Worm (Caenorhabditis elegans): ENCODE data around the gene mrck-1.

The mrck-1 gene

DNA sequence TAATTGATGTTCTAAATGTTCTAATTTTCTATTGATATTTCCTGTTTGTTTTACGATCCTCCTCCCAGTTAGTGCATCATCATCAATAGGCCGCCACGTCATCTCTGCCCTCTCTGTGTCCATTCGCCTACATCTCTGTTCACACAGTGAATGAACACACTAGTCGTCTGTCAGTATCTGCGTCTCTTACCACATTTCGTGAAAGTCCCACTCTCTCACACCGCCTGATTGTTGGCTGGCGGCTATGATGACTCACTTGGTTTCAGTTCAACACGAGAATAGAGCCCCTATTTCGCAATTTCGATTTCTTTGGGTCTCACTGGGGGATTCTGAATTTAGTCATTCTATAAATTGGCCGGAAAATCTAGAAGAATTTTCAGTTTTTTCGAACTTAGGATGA lies 53.2 kb downstream of the mrck-1 start (continued):
- peak; percentile 98 for TF ChIP-seq crh-2 (tag; optimal IDR thresholded peaks at IDR 0.05)
- no peak for TF ChIP-seq ceh-82 (tag; optimal IDR thresholded peaks at IDR 0.05)
- TF ChIP-seq ceh-16 (tag; optimal IDR thresholded peaks at IDR 0.05) = no peak
- TF ChIP-seq mab-5 (tag; optimal IDR thresholded peaks at IDR 0.05) = no peak
- TF ChIP-seq ZK546.5 (tag; optimal IDR thresholded peaks at IDR 0.05) = no peak
- no peak for TF ChIP-seq ztf-11 (tag; optimal IDR thresholded peaks at IDR 0.05)
- TF ChIP-seq nhr-21 (tag; optimal IDR thresholded peaks at IDR 0.05) = peak; percentile 19
- TF ChIP-seq alr-1 (tag; optimal IDR thresholded peaks at IDR 0.05) = no peak
- TF ChIP-seq unc-55 (GFP tag; optimal IDR thresholded peaks at IDR 0.05) = peak; percentile 86
- TF ChIP-seq peb-1 (tag; optimal IDR thresholded peaks at IDR 0.05) = no peak
- TF ChIP-seq C34F6.9 (tag; optimal IDR thresholded peaks at IDR 0.05) = peak; percentile 85
- peak; percentile 42 for TF ChIP-seq zag-1 (tag; optimal IDR thresholded peaks at IDR 0.05)
- peak; percentile 60 for TF ChIP-seq sma-3 (GFP tag; optimal IDR thresholded peaks at IDR 0.05)
- TF ChIP-seq ztf-4 (tag; optimal IDR thresholded peaks at IDR 0.05) = peak; percentile 1
- TF ChIP-seq nhr-23 (tag; optimal IDR thresholded peaks at IDR 0.05) = no peak
- TF ChIP-seq gmeb-1 (tag; optimal IDR thresholded peaks at IDR 0.05) = no peak

DNA sequence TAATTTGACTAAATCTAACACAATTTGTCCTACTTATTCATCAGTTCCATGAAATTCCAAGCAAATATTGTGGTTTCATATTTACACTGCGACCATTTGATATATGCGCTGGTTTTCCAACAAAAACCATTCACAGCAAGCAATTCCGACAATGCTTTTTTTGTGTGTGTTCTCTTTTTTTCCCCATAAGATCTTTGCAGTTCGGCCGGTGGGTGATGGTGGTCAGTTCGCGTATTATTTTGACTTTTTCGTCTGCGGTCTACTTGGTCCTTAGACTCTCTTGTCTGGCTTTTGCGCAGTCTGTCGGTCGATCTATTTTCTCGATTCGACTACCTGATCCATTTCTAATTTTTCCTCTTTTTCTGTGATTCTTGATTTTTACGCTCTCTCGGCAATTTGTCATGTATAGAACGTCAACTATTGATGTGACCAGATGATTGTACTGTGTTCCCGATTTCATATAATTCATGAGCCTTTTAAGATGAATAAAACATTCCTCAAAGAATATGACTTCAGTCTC lies 53.8 kb downstream of the mrck-1 start:
- TF ChIP-seq sma-9 (GFP tag; optimal IDR thresholded peaks at IDR 0.05) (peak; percentile 53), sma-9 (tag; optimal IDR thresholded peaks at IDR 0.05) (no peak), fos-1 (tag; optimal IDR thresholded peaks at IDR 0.05) (peak; percentile 48), aly-2 (tag; optimal IDR thresholded peaks at IDR 0.05) (no peak), ceh-16 (tag; optimal IDR thresholded peaks at IDR 0.05) (no peak), mdl-1 (tag; optimal IDR thresholded peaks at IDR 0.05) (peak in 1 of 2 experiments; percentile 16), lin-11 (tag; optimal IDR thresholded peaks at IDR 0.05) (no peak)

DNA sequence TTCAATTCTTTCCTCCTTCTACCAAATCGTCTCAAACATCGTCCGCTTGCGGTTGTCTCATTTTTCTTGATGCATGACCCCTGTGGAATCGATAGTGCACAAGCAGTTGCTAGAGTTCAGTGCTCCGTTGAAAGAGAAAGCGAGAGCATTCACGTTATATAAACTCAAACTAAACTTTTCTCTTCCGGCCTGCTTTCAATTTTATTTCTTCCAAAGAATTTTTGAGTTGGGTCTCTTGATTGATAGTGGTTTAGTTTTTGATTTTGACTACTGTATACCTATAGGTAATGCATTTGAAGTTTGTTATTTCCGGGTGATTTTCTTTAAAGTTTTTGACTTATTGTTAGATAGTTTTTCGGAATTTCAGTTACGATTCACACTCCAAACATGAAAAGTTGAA lies 54.5 kb downstream of the mrck-1 start:
- TF ChIP-seq F13H6.1 (tag; optimal IDR thresholded peaks at IDR 0.05) (no peak), lin-39 (tag; optimal IDR thresholded peaks at IDR 0.05) (no peak), Y55F3AM.14 (GFP tag; optimal IDR thresholded peaks at IDR 0.05) (no peak), C34F6.9 (tag; optimal IDR thresholded peaks at IDR 0.05) (no peak), nhr-21 (tag; optimal IDR thresholded peaks at IDR 0.05) (no peak), nhr-237 (tag; optimal IDR thresholded peaks at IDR 0.05) (no peak), nhr-23 (tag; optimal IDR thresholded peaks at IDR 0.05) (no peak), nhr-25 (tag; optimal IDR thresholded peaks at IDR 0.05) (no peak), aly-2 (tag; optimal IDR thresholded peaks at IDR 0.05) (no peak), alr-1 (tag; optimal IDR thresholded peaks at IDR 0.05) (no peak), ztf-11 (tag; optimal IDR thresholded peaks at IDR 0.05) (no peak), nhr-77 (tag; optimal IDR thresholded peaks at IDR 0.05) (no peak), lsy-2 (tag; optimal IDR thresholded peaks at IDR 0.05) (no peak), nhr-6 (tag; optimal IDR thresholded peaks at IDR 0.05) (no peak), peb-1 (tag; optimal IDR thresholded peaks at IDR 0.05) (no peak), nhr-12 (tag; optimal IDR thresholded peaks at IDR 0.05) (no peak), sem-4 (tag; optimal IDR thresholded peaks at IDR 0.05) (no peak), nhr-11 (tag; optimal IDR thresholded peaks at IDR 0.05) (no peak)

DNA sequence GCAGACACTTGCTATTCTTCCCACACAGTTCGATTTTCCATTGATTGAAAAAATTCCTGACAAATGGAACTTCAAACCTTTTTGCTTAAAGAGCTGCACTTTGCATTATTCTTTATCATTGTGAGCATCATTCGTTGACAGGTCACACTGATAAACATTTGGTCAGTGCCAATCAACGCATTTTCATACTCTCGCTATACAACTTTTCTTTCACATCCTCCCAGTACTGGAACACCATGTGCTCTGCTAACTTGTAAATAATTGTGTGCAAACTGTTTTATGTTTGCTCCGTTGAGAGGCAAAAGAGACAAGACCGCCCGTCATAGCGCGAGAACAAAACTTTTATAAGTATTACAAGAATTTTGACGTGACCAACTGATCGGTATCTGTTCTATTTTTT lies 55.6 kb downstream of the mrck-1 start:
- no peak for TF ChIP-seq blmp-1 (tag; optimal IDR thresholded peaks at IDR 0.05; ENCODE audit: insufficient read depth)
- TF ChIP-seq ztf-1 (GFP tag; conservative IDR thresholded peaks at IDR 0.05) = no peak
- peak; percentile 88 for TF ChIP-seq fos-1 (tag; optimal IDR thresholded peaks at IDR 0.05)
- no peak for TF ChIP-seq snpc-4 (tag; optimal IDR thresholded peaks at IDR 0.05)

DNA sequence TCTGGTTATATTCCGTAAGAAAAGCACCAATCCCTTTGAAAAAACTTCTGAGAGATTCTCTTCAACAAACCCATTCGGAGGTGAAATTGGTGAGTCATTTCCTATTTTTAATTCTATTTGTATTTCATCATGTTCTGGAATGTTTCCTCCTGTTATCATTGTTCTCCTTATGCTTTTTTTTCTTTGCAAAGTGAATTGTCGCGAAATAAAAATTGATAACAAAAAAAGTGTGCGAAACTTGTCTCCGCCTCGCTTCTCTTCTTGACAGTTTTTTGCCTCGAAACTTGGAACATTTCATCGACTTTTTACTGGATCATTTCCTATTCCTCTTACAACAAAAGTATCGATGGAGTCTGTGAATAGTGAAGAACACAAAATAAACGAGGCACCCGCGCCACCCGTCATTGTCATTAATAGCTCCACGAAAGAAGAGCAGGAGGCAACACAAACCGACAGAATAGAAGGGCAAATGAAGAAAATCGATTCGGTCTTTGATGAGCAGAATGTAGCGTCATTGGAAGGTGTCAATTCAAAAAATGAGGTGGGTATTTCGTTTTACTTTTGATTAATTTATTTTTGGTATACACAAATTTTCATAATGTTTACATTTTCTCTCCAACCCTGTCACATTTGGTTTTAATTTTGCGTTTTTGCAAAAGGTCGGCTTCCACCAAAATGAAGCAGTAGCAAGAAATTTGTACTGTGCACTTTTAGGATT lies 57.0 kb downstream of the mrck-1 start:
- TF ChIP-seq blmp-1 (tag; optimal IDR thresholded peaks at IDR 0.05; ENCODE audit: insufficient read depth) (no peak), fos-1 (tag; optimal IDR thresholded peaks at IDR 0.05) (peak; percentile 93)

Measured in whole organism, L2 larva.